Fruit fly (Drosophila melanogaster) whole organism, embryonic: ENCODE results near the gene CG43755.

Source experiments
- CG10267 ChIP-seq: fragments of 200-800 bp; sonication (Bioruptor generic); optimal IDR thresholded peaks from 2 replicates; lab custom pipeline; 2018; ENCODE audit warnings: missing biosample characterization, mild to moderate bottlenecking, missing genetic modification characterization, moderate library complexity
- CG12236 ChIP-seq: fragments of 200-800 bp; sonication (Bioruptor generic); optimal IDR thresholded peaks from 2 replicates; lab custom pipeline; 2016; ENCODE audit warnings: missing biosample characterization, missing genetic modification characterization
- CG12659 ChIP-seq: fragments of 200-800 bp; sonication (Bioruptor generic); optimal IDR thresholded peaks from 3 replicates; lab custom pipeline; 2017; ENCODE audit warnings: mild to moderate bottlenecking, missing biosample characterization, missing genetic modification reagents, missing genetic modification characterization
- CG13894 ChIP-seq: fragments of 200-800 bp; sonication (Bioruptor generic); optimal IDR thresholded peaks from 3 replicates; lab custom pipeline; 2018; ENCODE audit warnings: missing biosample characterization, mild to moderate bottlenecking, missing genetic modification characterization, moderate library complexity
- CG14014 ChIP-seq: fragments of 200-800 bp; sonication (Bioruptor generic); IDR thresholded peaks from 2 replicates; pipeline ENCODE4 v1.3.6; 2022; ENCODE audit warnings: missing biosample characterization, missing genetic modification characterization
- CG16813 ChIP-seq: fragments of 200-800 bp; sonication (Bioruptor generic); IDR thresholded peaks from 3 replicates; pipeline ENCODE4 v1.3.6; 2022; ENCODE audit warnings: missing biosample characterization, missing genetic modification characterization; ENCODE audit not compliant: partially characterized antibody
- CG17328 ChIP-seq: fragments of 200-800 bp; sonication (Bioruptor generic); IDR thresholded peaks from 2 replicates; pipeline ENCODE4 v1.3.6; 2022; ENCODE audit warnings: missing biosample characterization, missing genetic modification characterization
- CG17829 ChIP-seq: fragments of 200-800 bp; optimal IDR thresholded peaks from 2 replicates; lab custom pipeline; 2019; ENCODE audit warnings: missing biosample characterization, mild to moderate bottlenecking, missing genetic modification characterization, moderate library complexity
- CG30020 ChIP-seq: fragments of 200-800 bp; optimal IDR thresholded peaks from 2 replicates; lab custom pipeline; 2019; ENCODE audit warnings: missing biosample characterization, mild to moderate bottlenecking, missing genetic modification characterization, moderate library complexity
- CG3281 ChIP-seq: fragments of 200-800 bp; sonication (Bioruptor generic); optimal IDR thresholded peaks from 3 replicates; lab custom pipeline; 2017; ENCODE audit warnings: missing biosample characterization, mild to moderate bottlenecking, missing genetic modification characterization
- CG3838 ChIP-seq: fragments of 200-800 bp; sonication (Bioruptor generic); optimal IDR thresholded peaks from 3 replicates; lab custom pipeline; 2016; ENCODE audit warnings: missing biosample characterization, missing genetic modification characterization
- CG4820 ChIP-seq: fragments of 200-800 bp; sonication (Bioruptor generic); optimal IDR thresholded peaks from 3 replicates; lab custom pipeline; 2016; ENCODE audit warnings: missing biosample characterization, missing genetic modification characterization
- CG4854 ChIP-seq: fragments of 200-800 bp; sonication (Bioruptor generic); optimal IDR thresholded peaks from 2 replicates; lab custom pipeline; 2016; ENCODE audit warnings: missing biosample characterization, missing genetic modification characterization, inconsistent platforms
- CG7556 ChIP-seq: fragments of 200-800 bp; sonication (Bioruptor generic); optimal IDR thresholded peaks from 2 replicates; lab custom pipeline; 2017; ENCODE audit warnings: missing biosample characterization, mild to moderate bottlenecking, missing genetic modification characterization
- CG7963 ChIP-seq: fragments of 200-800 bp; sonication (Bioruptor generic); IDR thresholded peaks from 3 replicates; pipeline ENCODE4 v1.3.6; 2022; ENCODE audit warnings: missing biosample characterization, missing genetic modification characterization; ENCODE audit not compliant: partially characterized antibody
- CG8089 ChIP-seq: fragments of 200-800 bp; sonication (Bioruptor generic); optimal IDR thresholded peaks from 3 replicates; lab custom pipeline; 2016; ENCODE audit warnings: missing biosample characterization, missing genetic modification characterization
- CG8478 ChIP-seq: fragments of >200 bp; optimal IDR thresholded peaks from 2 replicates; lab custom pipeline; 2018
- Dll ChIP-seq: fragments of 200-800 bp; sonication (Bioruptor generic); IDR thresholded peaks from 4 replicates; pipeline ENCODE4 v1.3.6; 2022; ENCODE audit warnings: missing biosample characterization, missing genetic modification characterization; ENCODE audit not compliant: partially characterized antibody
- Lhr ChIP-seq: fragments of 200-800 bp; sonication (Bioruptor generic); optimal IDR thresholded peaks from 3 replicates; lab custom pipeline; 2017; ENCODE audit warnings: mild to moderate bottlenecking, missing biosample characterization, missing genetic modification reagents, missing genetic modification characterization
- Six4 ChIP-seq: fragments of 200-800 bp; sonication (Bioruptor generic); optimal IDR thresholded peaks from 2 replicates; lab custom pipeline; 2016; ENCODE audit warnings: missing biosample characterization, missing genetic modification characterization
- Trl ChIP-seq, 3 experiments: fragments of >200 bp in 2 of 3; fragments of 200-800 bp in 1 of 3; sonication (Bioruptor generic) in 1 of 3; optimal IDR thresholded peaks; 2 replicates in 1 of 3; 3 replicates in 2 of 3; lab custom pipeline; 2016 to 2017; ENCODE audit warnings: missing biosample characterization in 1 of 3, missing genetic modification characterization in 1 of 3
- ab ChIP-seq: fragments of 200-800 bp; sonication (Bioruptor generic); optimal IDR thresholded peaks from 2 replicates; lab custom pipeline; 2016; ENCODE audit warnings: missing biosample characterization, missing genetic modification characterization
- az2 ChIP-seq: fragments of 200-800 bp; sonication (Bioruptor generic); optimal IDR thresholded peaks from 3 replicates; lab custom pipeline; 2016; ENCODE audit warnings: missing biosample characterization, missing genetic modification characterization
- bab2 ChIP-seq: fragments of 200-800 bp; sonication (Bioruptor generic); optimal IDR thresholded peaks from 2 replicates; lab custom pipeline; 2016; ENCODE audit warnings: missing biosample characterization, missing genetic modification characterization
- bigmax ChIP-seq: fragments of 200-800 bp; sonication (Bioruptor generic); optimal IDR thresholded peaks from 2 replicates; lab custom pipeline; 2018; ENCODE audit warnings: missing biosample characterization, mild to moderate bottlenecking, missing genetic modification characterization
- corto ChIP-seq: fragments of 200-800 bp; sonication (Bioruptor generic); optimal IDR thresholded peaks from 2 replicates; lab custom pipeline; 2016; ENCODE audit warnings: missing biosample characterization, mild to moderate bottlenecking, missing genetic modification characterization, moderate library complexity
- dan ChIP-seq: fragments of 200-800 bp; sonication (Bioruptor generic); IDR thresholded peaks from 2 replicates; pipeline ENCODE4 v1.3.6; 2022; ENCODE audit warnings: missing biosample characterization, missing genetic modification characterization
- dmrt11E ChIP-seq: fragments of 200-800 bp; sonication (Bioruptor generic); optimal IDR thresholded peaks from 3 replicates; lab custom pipeline; 2018; ENCODE audit warnings: missing biosample characterization, mild to moderate bottlenecking, missing genetic modification characterization, moderate library complexity
- eve ChIP-seq, 2 experiments: fragments of >200 bp; optimal IDR thresholded peaks; 2 replicates each; lab custom pipeline; 2017; ENCODE audit warnings: missing biosample characterization in 2 of 2, missing genetic modification characterization in 2 of 2
- ewg ChIP-seq: fragments of 200-800 bp; sonication (Bioruptor generic); optimal IDR thresholded peaks from 3 replicates; lab custom pipeline; 2017; ENCODE audit warnings: mild to moderate bottlenecking, missing biosample characterization, missing genetic modification reagents, missing genetic modification characterization
- gcm2 ChIP-seq: fragments of 200-800 bp; sonication (Bioruptor generic); optimal IDR thresholded peaks from 2 replicates; lab custom pipeline; 2016; ENCODE audit warnings: missing biosample characterization, missing genetic modification characterization
- kay ChIP-seq: fragments of 200-800 bp; sonication (Bioruptor generic); optimal IDR thresholded peaks from 2 replicates; lab custom pipeline; 2016; ENCODE audit warnings: missing biosample characterization, missing genetic modification characterization
- lov ChIP-seq, 2 experiments: fragments of 200-800 bp in 1 of 2; fragments of >200 bp in 1 of 2; sonication (Bioruptor generic) in 1 of 2; IDR thresholded peaks in 1 of 2; optimal IDR thresholded peaks in 1 of 2; 2 replicates in 1 of 2; 3 replicates in 1 of 2; pipeline versions ENCODE4 v1.3.6 to Lab custom; 2017 to 2022; ENCODE audit warnings: missing biosample characterization in 1 of 2, missing genetic modification characterization in 1 of 2
- mirr ChIP-seq: fragments of 200-800 bp; sonication (Bioruptor generic); optimal IDR thresholded peaks from 3 replicates; lab custom pipeline; 2018; ENCODE audit warnings: missing biosample characterization, mild to moderate bottlenecking, missing genetic modification characterization
- nau ChIP-seq: fragments of 200-800 bp; sonication (Bioruptor generic); optimal IDR thresholded peaks from 3 replicates; lab custom pipeline; 2017; ENCODE audit warnings: missing biosample characterization, mild to moderate bottlenecking, missing genetic modification characterization, missing genetic modification reagents
- salm ChIP-seq: fragments of 200-800 bp; sonication (Bioruptor generic); optimal IDR thresholded peaks from 2 replicates; lab custom pipeline; 2018; ENCODE audit warnings: missing biosample characterization, mild to moderate bottlenecking, missing genetic modification characterization
- slp2 ChIP-seq: fragments of 200-800 bp; sonication (Bioruptor generic); optimal IDR thresholded peaks from 2 replicates; lab custom pipeline; 2016; ENCODE audit warnings: missing biosample characterization, missing genetic modification characterization
- ttk ChIP-seq: fragments of 200-800 bp; sonication (Bioruptor generic); IDR thresholded peaks from 2 replicates; pipeline ENCODE4 v2.1.2; 2022; ENCODE audit warnings: missing biosample characterization, missing genetic modification characterization
- tx ChIP-seq: fragments of 200-800 bp; sonication (Bioruptor generic); optimal IDR thresholded peaks from 2 replicates; lab custom pipeline; 2016; ENCODE audit warnings: missing biosample characterization, missing genetic modification characterization
- zfh1 ChIP-seq: fragments of 200-800 bp; sonication (Bioruptor generic); IDR thresholded peaks from 3 replicates; pipeline ENCODE4 v1.3.6; 2022; ENCODE audit warnings: missing biosample characterization, missing genetic modification characterization

Gene CG43755

dm6 chr2L:305646-306045 is 23.9 kb downstream of the CG43755 start, which contains the start of gene Plc21C (continued):
- TF ChIP-seq CG3281 (GFP tag; lab: Kevin White, UChicago) (peak; percentile 11), CG12236 (GFP tag; lab: Kevin White, UChicago) (no peak), CG7963 (GFP tag; lab: Robert Waterston, UW) (no peak), salm (tag; lab: Kevin White, UChicago) (peak; percentile 14), CG13894 (tag; lab: Kevin White, UChicago) (peak; percentile 60), Lhr (peak; percentile 75), bab2 (GFP tag; lab: Kevin White, UChicago) (peak; percentile 37), kay (peak; percentile 21), CG10267 (tag; lab: Kevin White, UChicago) (peak; percentile 74), CG17829 (tag; lab: Kevin White, UChicago) (peak; percentile 69), CG4854 (GFP tag; lab: Kevin White, UChicago) (peak; percentile 71), CG14014 (0 out of 2 replicates have a peak, but pooled peaks have one; percentile 10), ab (GFP tag; lab: Kevin White, UChicago) (no peak), lov (optimal IDR thresholded peaks at IDR 0.05; lab: Kevin White, UChicago) (no peak), lov (GFP tag; IDR thresholded peaks at IDR 0.05; lab: Robert Waterston, UW) (no peak), CG17328 (GFP tag; lab: Robert Waterston, UW) (no peak), CG8089 (GFP tag; lab: Kevin White, UChicago) (no peak), CG8478 (lab: Kevin White, UChicago) (no peak), CG4820 (GFP tag; lab: Kevin White, UChicago) (peak; percentile 7), mirr (no peak), az2 (GFP tag; lab: Kevin White, UChicago) (peak; percentile 26), corto (GFP tag; lab: Kevin White, UChicago) (no peak)
- TF ChIP-seq, all 482 proteins: peak for 219

- no peak for TF ChIP-seq slp2 (GFP tag; lab: Kevin White, UChicago)
- no peak for TF ChIP-seq gcm2
- TF ChIP-seq CG3838 (GFP tag; lab: Kevin White, UChicago) = no peak
- TF ChIP-seq eve (GFP tag; optimal IDR thresholded peaks at IDR 0.05; lab: Kevin White, UChicago) = peak in 1 of 2 experiments; percentile 68
- TF ChIP-seq CG16813 = no peak
- TF ChIP-seq ewg (GFP tag; lab: Kevin White, UChicago) = no peak
- TF ChIP-seq nau (GFP tag; lab: Kevin White, UChicago) = no peak
- no peak for TF ChIP-seq Dll (GFP tag; lab: Robert Waterston, UW)
- no peak for TF ChIP-seq Six4 (GFP tag; lab: Kevin White, UChicago)
- no peak for TF ChIP-seq dan
- TF ChIP-seq CG7556 (GFP tag; lab: Kevin White, UChicago) = no peak
- TF ChIP-seq ttk (GFP tag; lab: Robert Waterston, UW) = no peak
- no peak for TF ChIP-seq CG8478 (lab: Kevin White, UChicago)
- no peak for TF ChIP-seq tx (GFP tag; lab: Kevin White, UChicago)
- TF ChIP-seq bigmax (GFP tag; lab: Kevin White, UChicago) = peak; percentile 10
Observed at dm6 chr2L:305198-305597, 24.4 kb downstream of the CG43755 start.

- TF ChIP-seq dmrt11E (tag; lab: Kevin White, UChicago) (no peak), zfh1 (GFP tag; lab: Robert Waterston, UW) (no peak), CG30020 (tag; lab: Kevin White, UChicago) (no peak), CG12659 (no peak), Trl (optimal IDR thresholded peaks at IDR 0.05; lab: Kevin White, UChicago) (no peak), Trl (GFP tag; optimal IDR thresholded peaks at IDR 0.05; lab: Kevin White, UChicago) (no peak)
Observed at dm6 chr2L:303306-303962, 26.1 kb downstream of the CG43755 start.
